Worm (Caenorhabditis elegans) whole organism, L4 larva: ENCODE data around the gene pgp-1.

ENCODE experiments used
- F37D6.2 ChIP-seq: sonication (generic microtip); optimal IDR thresholded peaks from 2 replicates; lab custom pipeline; 2016; ENCODE audit warnings: mild to moderate bottlenecking, missing genetic modification characterization, missing compliant biosample characterization
- T20F7.1 ChIP-seq: fragments of 200-800 bp; sonication (Bioruptor generic); optimal IDR thresholded peaks from 2 replicates; lab custom pipeline; 2018; ENCODE audit warnings: mild to moderate bottlenecking, missing genetic modification characterization, missing compliant biosample characterization
- Y105C5A.15 ChIP-seq: fragments of 200-800 bp; sonication (Bioruptor generic); IDR thresholded peaks from 2 replicates; pipeline ENCODE4 v1.3.6; 2022; ENCODE audit warnings: missing genetic modification characterization, missing compliant biosample characterization
- Y48G9A.11 ChIP-seq: fragments of 200-800 bp; sonication (Bioruptor generic); IDR thresholded peaks from 2 replicates; pipeline ENCODE4 v1.3.6; 2022; ENCODE audit warnings: missing genetic modification reagents, missing genetic modification characterization, missing compliant biosample characterization
- aha-1 ChIP-seq: fragments of 150-350 bp; peaks from one replicate; lab custom pipeline; 2014; ENCODE audit warnings: missing biosample characterization, missing genetic modification characterization
- ama-1 ChIP-seq: fragments of 150-350 bp; optimal IDR thresholded peaks from 2 replicates; lab custom pipeline; 2014; ENCODE audit warnings: inconsistent platforms, mixed read lengths
- ceh-20 ChIP-seq: fragments of 200-800 bp; sonication (Bioruptor generic); IDR thresholded peaks from 2 replicates; pipeline ENCODE4 v1.3.6; 2022; ENCODE audit warnings: missing genetic modification reagents, missing genetic modification characterization, missing compliant biosample characterization
- ctbp-1 ChIP-seq: fragments of 200-800 bp; sonication (Bioruptor generic); IDR thresholded peaks from 2 replicates; pipeline ENCODE4 v1.3.6; 2022; ENCODE audit warnings: missing genetic modification reagents, missing genetic modification characterization, missing compliant biosample characterization
- daf-16 ChIP-seq, 3 experiments: sonication (generic microtip); optimal IDR thresholded peaks; 2 replicates each; lab custom pipeline; 2016 to 2017; ENCODE audit warnings: missing genetic modification characterization in 3 of 3, missing genetic modification reagents in 3 of 3, mild to moderate bottlenecking in 2 of 3, missing compliant biosample characterization in 2 of 3, missing biosample characterization in 1 of 3, moderate library complexity in 1 of 3
- dmd-9 ChIP-seq: fragments of 200-800 bp; sonication (Bioruptor generic); IDR thresholded peaks from 2 replicates; pipeline ENCODE4 v1.3.6; 2022; ENCODE audit warnings: missing genetic modification reagents, missing genetic modification characterization, missing compliant biosample characterization
- dpl-1 ChIP-seq: fragments of 150-350 bp; optimal IDR thresholded peaks from 2 replicates; lab custom pipeline; 2014; ENCODE audit warnings: missing biosample characterization, missing genetic modification reagents, missing genetic modification characterization
- duxl-1 ChIP-seq: sonication (generic microtip); optimal IDR thresholded peaks from 2 replicates; lab custom pipeline; 2016; ENCODE audit warnings: mild to moderate bottlenecking, missing genetic modification characterization, moderate library complexity, missing compliant biosample characterization; ENCODE audit not compliant: poor library complexity
- dve-1 ChIP-seq: sonication (generic microtip); optimal IDR thresholded peaks from 2 replicates; lab custom pipeline; 2017; ENCODE audit warnings: antibody characterized with exemption, mild to moderate bottlenecking, missing genetic modification characterization, missing compliant biosample characterization; ENCODE audit not compliant: insufficient read depth
- hlh-11 ChIP-seq: fragments of 200-800 bp; sonication (Bioruptor generic); optimal IDR thresholded peaks from 2 replicates; lab custom pipeline; 2018; ENCODE audit warnings: mild to moderate bottlenecking, missing genetic modification characterization, missing compliant biosample characterization
- hlh-30 ChIP-seq: sonication (generic microtip); optimal IDR thresholded peaks from 2 replicates; lab custom pipeline; 2017; ENCODE audit warnings: antibody characterized with exemption, mild to moderate bottlenecking, missing genetic modification characterization, missing compliant biosample characterization; ENCODE audit not compliant: insufficient read depth
- jun-1 ChIP-seq: fragments of 150-350 bp; optimal IDR thresholded peaks from 2 replicates; lab custom pipeline; 2014; ENCODE audit warnings: missing biosample characterization, missing genetic modification reagents, missing genetic modification characterization
- lim-7 ChIP-seq: fragments of 200-800 bp; sonication (Bioruptor generic); IDR thresholded peaks from 2 replicates; pipeline ENCODE4 v1.3.6; 2022; ENCODE audit warnings: missing genetic modification characterization, missing compliant biosample characterization
- lin-38 ChIP-seq: fragments of 200-800 bp; sonication (Bioruptor generic); IDR thresholded peaks from 2 replicates; pipeline ENCODE4 v1.3.6; 2022; ENCODE audit warnings: missing genetic modification reagents, missing genetic modification characterization, missing compliant biosample characterization
- lir-3 ChIP-seq: sonication (generic microtip); optimal IDR thresholded peaks from 2 replicates; lab custom pipeline; 2016; ENCODE audit warnings: mild to moderate bottlenecking, missing genetic modification characterization, missing compliant biosample characterization
- lsy-2 ChIP-seq, 2 experiments: fragments of 150-350 bp in 1 of 2; sonication (generic microtip) in 1 of 2; optimal IDR thresholded peaks; 2 replicates each; lab custom pipeline; 2014 to 2017; ENCODE audit warnings: missing biosample characterization in 2 of 2, missing genetic modification characterization in 2 of 2
- madf-5 ChIP-seq, 2 experiments: fragments of 200-800 bp; sonication (Bioruptor generic); IDR thresholded peaks; 2 replicates each; pipeline ENCODE4 v1.3.6; 2022; ENCODE audit warnings: missing compliant biosample characterization in 2 of 2, missing genetic modification characterization in 2 of 2
- madf-9 ChIP-seq: fragments of 200-800 bp; sonication (Bioruptor generic); conservative IDR thresholded peaks from 2 replicates; pipeline ENCODE4 v1.3.6; 2022; ENCODE audit warnings: missing genetic modification reagents, missing genetic modification characterization, missing compliant biosample characterization
- mdl-1 ChIP-seq, 2 experiments: fragments of 150-350 bp in 1 of 2; sonication (generic microtip) in 1 of 2; optimal IDR thresholded peaks; 2 replicates each; lab custom pipeline; 2014 to 2017; ENCODE audit warnings: missing biosample characterization in 2 of 2, missing genetic modification characterization in 2 of 2
- mep-1 ChIP-seq: fragments of 150-350 bp; sonication (generic microtip); optimal IDR thresholded peaks from 3 replicates; lab custom pipeline; 2014; ENCODE audit warnings: missing biosample characterization, missing genetic modification characterization
- nhr-11 ChIP-seq: fragments of 150-350 bp; optimal IDR thresholded peaks from 2 replicates; lab custom pipeline; 2014; ENCODE audit warnings: missing biosample characterization, missing genetic modification characterization
- nhr-25 ChIP-seq: sonication (generic microtip); optimal IDR thresholded peaks from 2 replicates; lab custom pipeline; 2017; ENCODE audit warnings: missing genetic modification characterization, mild to moderate bottlenecking, missing compliant biosample characterization, antibody characterized with exemption, moderate library complexity, borderline replicate concordance; ENCODE audit not compliant: insufficient read depth
- nhr-28 ChIP-seq: fragments of 150-350 bp; optimal IDR thresholded peaks from 2 replicates; lab custom pipeline; 2014; ENCODE audit warnings: missing biosample characterization, missing genetic modification characterization
- nhr-6 ChIP-seq: fragments of 150-350 bp; optimal IDR thresholded peaks from 2 replicates; lab custom pipeline; 2014; ENCODE audit warnings: missing biosample characterization, missing genetic modification characterization
- nhr-76 ChIP-seq: fragments of 150-350 bp; optimal IDR thresholded peaks from 2 replicates; lab custom pipeline; 2014; ENCODE audit warnings: missing biosample characterization, missing genetic modification characterization
- saeg-2 ChIP-seq: fragments of 200-800 bp; sonication (Bioruptor generic); IDR thresholded peaks from 2 replicates; pipeline ENCODE4 v1.3.6; 2022; ENCODE audit warnings: missing genetic modification reagents, missing genetic modification characterization, missing compliant biosample characterization
- set-16 ChIP-seq: fragments of 200-800 bp; sonication (Bioruptor generic); IDR thresholded peaks from 2 replicates; pipeline ENCODE4 v1.3.6; 2022; ENCODE audit warnings: missing genetic modification reagents, missing genetic modification characterization, missing compliant biosample characterization
- tag-97 ChIP-seq: fragments of 200-800 bp; sonication (Bioruptor generic); IDR thresholded peaks from 2 replicates; pipeline ENCODE4 v1.3.6; 2022; ENCODE audit warnings: missing genetic modification characterization, missing compliant biosample characterization
- unc-130 ChIP-seq: sonication (generic microtip); optimal IDR thresholded peaks from 2 replicates; lab custom pipeline; 2016; ENCODE audit warnings: missing genetic modification reagents, missing genetic modification characterization, missing compliant biosample characterization
- unc-62 ChIP-seq, 3 experiments: fragments of 150-350 bp in 1 of 3; sonication (generic microtip); optimal IDR thresholded peaks in 2 of 3; peaks in 1 of 3; 1 replicate in 1 of 3; 2 replicates in 2 of 3; lab custom pipeline; 2014 to 2017; ENCODE audit warnings: missing biosample characterization in 3 of 3, missing genetic modification characterization in 3 of 3, missing genetic modification reagents in 3 of 3, missing genotype in 1 of 3
- vab-7 ChIP-seq: fragments of 200-800 bp; sonication (Bioruptor generic); IDR thresholded peaks from 2 replicates; pipeline ENCODE4 v1.3.6; 2022; ENCODE audit warnings: missing genetic modification reagents, missing genetic modification characterization, missing compliant biosample characterization
- ztf-7 ChIP-seq: fragments of 150-350 bp; optimal IDR thresholded peaks from 2 replicates; lab custom pipeline; 2014; ENCODE audit warnings: missing biosample characterization, missing genetic modification characterization

Gene pgp-1

DNA sequence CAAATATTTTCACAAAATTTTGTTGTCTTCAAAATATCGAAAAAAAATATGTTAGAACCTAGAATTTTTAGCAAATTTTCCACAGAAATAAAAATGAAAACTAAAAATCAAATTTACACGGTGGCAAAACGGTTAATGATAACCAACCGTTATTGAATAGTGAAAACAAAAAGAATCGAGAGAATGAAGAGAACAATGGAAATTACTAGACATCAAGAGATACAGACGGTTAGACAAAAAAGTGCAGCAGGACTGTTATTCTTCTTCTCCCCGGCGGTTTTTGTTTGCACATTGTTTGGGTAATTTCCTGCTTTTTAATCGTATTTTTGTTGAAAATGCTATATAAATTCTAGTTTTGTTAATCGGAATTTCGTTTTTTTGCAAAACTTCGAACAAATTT lies 19.9 kb upstream of the pgp-1 start:
- TF ChIP-seq daf-16 (GFP tag; optimal IDR thresholded peaks at IDR 0.05; lab: Kevin White, UChicago) = no peak
- TF ChIP-seq daf-16 (tag; optimal IDR thresholded peaks at IDR 0.05; lab: Kevin White, UChicago) = peak; percentile 42
- TF ChIP-seq F37D6.2 (tag; lab: Kevin White, UChicago) = no peak
- TF ChIP-seq dve-1 = peak; percentile 22

DNA sequence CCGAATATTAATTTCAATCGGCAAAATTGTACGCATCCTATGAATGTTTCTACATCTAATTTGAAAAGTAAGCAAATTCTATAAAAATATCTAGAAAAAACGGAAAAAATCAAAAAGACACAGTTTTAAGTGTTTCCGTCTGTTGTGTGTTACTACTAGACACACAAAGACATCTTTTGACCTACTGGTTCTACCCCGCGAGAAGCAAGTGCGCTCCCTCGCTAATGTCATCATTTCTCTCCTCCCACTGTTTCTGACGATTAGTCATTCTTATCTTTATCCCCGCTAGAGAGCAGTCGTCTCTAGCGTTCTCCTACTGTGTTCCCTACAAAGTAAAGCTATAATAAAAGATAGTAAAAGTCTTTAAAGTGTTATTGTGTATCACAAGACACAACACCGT lies 19.0 kb upstream of the pgp-1 start:
- TF ChIP-seq ctbp-1 (GFP tag; lab: Robert Waterston, UW) (no peak), lin-38 (GFP tag; lab: Robert Waterston, UW) (peak; percentile 54), jun-1 (tag; lab: Kevin White, UChicago) (no peak), aha-1 (tag; lab: Kevin White, UChicago) (peak; percentile 14), lim-7 (GFP tag; lab: Robert Waterston, UW) (no peak)
- TF ChIP-seq, all 104 proteins: peak for 2

DNA sequence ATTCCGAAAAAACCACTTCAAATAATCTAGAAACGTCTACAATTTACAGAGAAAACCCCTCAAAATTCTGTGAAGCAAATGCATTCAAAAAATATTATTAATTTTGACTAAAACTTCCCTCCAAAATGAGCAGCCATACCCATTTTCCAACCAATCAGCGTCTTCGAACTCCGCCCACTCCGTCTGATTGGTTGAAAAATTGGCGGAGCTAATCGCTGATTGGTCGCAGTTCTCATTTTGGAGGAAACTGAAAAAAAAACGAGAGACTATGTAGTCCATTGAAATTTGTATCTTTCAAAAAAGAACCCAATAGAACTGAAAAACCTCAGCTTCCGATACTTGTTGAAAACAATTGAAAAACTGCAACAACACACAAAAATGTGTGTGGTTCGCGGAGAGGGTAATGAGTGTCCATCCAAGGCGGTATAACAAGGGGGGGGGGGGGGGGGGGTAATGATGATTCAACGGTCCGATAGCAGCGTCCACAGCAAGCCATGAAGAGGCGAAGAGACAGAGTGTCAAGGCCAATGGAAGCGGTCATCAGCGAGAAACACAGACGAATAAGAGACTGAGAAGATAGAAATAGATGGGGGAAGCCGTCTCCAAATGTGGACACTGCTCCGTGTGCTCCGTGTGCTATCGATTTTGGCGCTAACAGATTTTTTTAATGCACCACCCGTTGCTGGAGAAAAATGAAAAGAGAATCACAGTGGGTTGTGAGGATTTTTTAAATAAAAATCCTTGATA lies 18.1 kb upstream of the pgp-1 start:
- no peak for TF ChIP-seq duxl-1 (tag; lab: Kevin White, UChicago)
- TF ChIP-seq nhr-76 = no peak
- peak; percentile 5 for TF ChIP-seq mep-1
- TF ChIP-seq set-16 (GFP tag; lab: Robert Waterston, UW) = peak; percentile 31; the same call in 1 of the 2 replicates
- no peak for TF ChIP-seq hlh-30 (tag; lab: Kevin White, UChicago)
- no peak for TF ChIP-seq madf-9
- peak; percentile 4 for TF ChIP-seq hlh-11 (tag; lab: Kevin White, UChicago)
- peak; percentile 9 for TF ChIP-seq nhr-6 (tag; lab: Kevin White, UChicago)
- TF ChIP-seq nhr-28 = no peak

DNA sequence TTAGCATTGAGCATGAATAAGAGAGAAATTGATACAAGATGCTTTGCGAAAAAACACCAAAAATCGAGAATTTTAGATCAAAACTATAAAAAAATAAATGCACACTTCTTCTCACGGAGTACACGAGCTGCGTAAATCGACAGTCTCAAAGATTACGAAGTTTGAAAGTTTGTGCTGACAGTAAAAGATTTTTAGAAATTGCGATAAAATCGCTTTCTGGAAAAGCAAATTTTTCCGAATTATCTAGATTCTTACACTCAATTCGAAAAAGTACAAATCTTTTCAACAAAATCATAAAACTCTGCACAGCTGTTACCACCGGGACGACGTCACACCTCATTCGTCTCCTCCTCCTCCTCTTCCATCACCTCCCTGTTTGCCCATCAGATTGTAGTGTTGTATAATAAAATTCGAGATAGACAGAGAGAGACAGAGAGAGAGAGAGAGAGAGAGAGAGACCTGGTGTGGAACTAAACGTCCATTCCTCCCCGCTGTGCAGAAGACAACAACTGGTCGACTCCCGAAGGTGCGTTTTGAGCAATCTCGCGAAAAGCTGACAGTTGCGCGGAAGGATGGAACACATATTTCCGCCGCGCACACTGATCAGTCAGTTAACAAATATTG lies 16.3 kb upstream of the pgp-1 start:
- TF ChIP-seq unc-130 (GFP tag; lab: Kevin White, UChicago) (no peak), ceh-20 (no peak), lim-7 (GFP tag; lab: Robert Waterston, UW) (no peak), dve-1 (no peak), set-16 (GFP tag; lab: Robert Waterston, UW) (peak; percentile 26; the same call in 1 of the 2 replicates), unc-62 (GFP tag; optimal IDR thresholded peaks at IDR 0.05 in 1 of 2; lab: Kevin White, UChicago) (peak in 1 of 2 experiments; percentile 94), unc-62 (tag; optimal IDR thresholded peaks at IDR 0.05; lab: Kevin White, UChicago) (no peak), nhr-11 (tag; lab: Kevin White, UChicago) (peak; percentile 5), Y48G9A.11 (GFP tag; lab: Robert Waterston, UW) (no peak), nhr-25 (tag; lab: Kevin White, UChicago) (no peak), hlh-11 (tag; lab: Kevin White, UChicago) (peak; percentile 14), lin-38 (GFP tag; lab: Robert Waterston, UW) (no peak)
- TF ChIP-seq, all 104 proteins: peak for 4

DNA sequence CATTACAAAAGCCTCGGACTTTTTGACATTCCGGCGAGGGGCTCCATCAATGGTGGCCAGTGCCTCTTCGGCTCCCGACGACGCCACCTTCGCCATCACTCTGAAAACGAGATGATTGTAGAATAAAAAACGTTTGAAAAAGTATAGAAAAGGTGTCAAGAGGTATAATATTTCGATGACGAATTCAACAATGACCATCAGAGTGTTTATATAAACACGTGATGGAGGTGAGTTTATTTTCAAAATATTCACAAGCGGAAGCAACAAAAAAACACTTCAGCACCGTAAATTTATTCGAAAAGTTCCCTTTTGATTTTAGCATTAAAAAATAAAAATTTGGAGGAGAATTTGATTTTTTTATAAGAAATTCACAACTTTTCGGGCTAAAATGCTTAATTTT lies 15.7 kb upstream of the pgp-1 start, which contains the start of gene efa-6:
TSS of gene efa-6 (minus strand) at position 101 of the 400 bp plus-strand sequence.
- no peak for TF ChIP-seq mdl-1 (tag; optimal IDR thresholded peaks at IDR 0.05; lab: Kevin White, UChicago)
- TF ChIP-seq ztf-7 (tag; lab: Kevin White, UChicago) = no peak
- TF ChIP-seq saeg-2 = no peak
- TF ChIP-seq, all 104 proteins: peak for 0

DNA sequence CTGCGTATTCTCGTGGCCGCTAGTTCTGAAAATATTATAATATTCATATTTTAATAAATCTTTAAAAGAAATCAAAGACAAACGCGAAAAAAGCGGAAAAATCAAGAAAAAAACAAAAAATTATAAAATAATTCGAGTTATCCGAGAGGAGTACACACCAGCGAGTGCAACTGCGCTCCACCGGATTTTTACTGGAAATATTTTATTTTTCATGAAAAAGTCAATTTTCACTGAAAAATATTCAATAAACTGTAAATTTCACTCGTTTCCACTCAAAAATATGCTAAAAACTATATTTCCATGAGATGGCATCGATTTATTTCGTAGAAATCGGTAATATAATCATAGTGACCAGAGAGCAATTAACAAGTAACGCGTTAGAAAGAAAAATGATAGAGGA lies 6.4 kb upstream of the pgp-1 start, which contains the start of gene Y55D9A.2:
TSS of gene Y55D9A.2 (minus strand) at position 31 of the 400 bp plus-strand sequence.
- TF ChIP-seq madf-5 (GFP tag; IDR thresholded peaks at IDR 0.05; lab: Robert Waterston, UW) (no peak), F37D6.2 (tag; lab: Kevin White, UChicago) (no peak), dmd-9 (no peak), dpl-1 (peak; percentile 40), lir-3 (tag; lab: Kevin White, UChicago) (no peak), vab-7 (GFP tag; lab: Robert Waterston, UW) (no peak), aha-1 (tag; lab: Kevin White, UChicago) (no peak), daf-16 (GFP tag; optimal IDR thresholded peaks at IDR 0.05; lab: Kevin White, UChicago) (no peak), daf-16 (tag; optimal IDR thresholded peaks at IDR 0.05; lab: Kevin White, UChicago) (peak; percentile 9), ama-1 (lab: Kevin White, UChicago) (no peak), hlh-30 (tag; lab: Kevin White, UChicago) (no peak), T20F7.1 (GFP tag; lab: Kevin White, UChicago) (peak; percentile 60), Y105C5A.15 (GFP tag; lab: Robert Waterston, UW) (no peak), nhr-25 (tag; lab: Kevin White, UChicago) (no peak), unc-62 (GFP tag; optimal IDR thresholded peaks at IDR 0.05 in 1 of 2; lab: Kevin White, UChicago) (no peak), unc-62 (tag; optimal IDR thresholded peaks at IDR 0.05; lab: Kevin White, UChicago) (no peak), lsy-2 (tag; optimal IDR thresholded peaks at IDR 0.05; lab: Kevin White, UChicago) (peak in 1 of 2 experiments; percentile 64), tag-97 (GFP tag; lab: Robert Waterston, UW) (no peak), mep-1 (peak; percentile 2)
